Fruit fly (Drosophila melanogaster) whole organism, embryonic: ENCODE measurements around the gene mthl2.

Source experiments
- Antp ChIP-seq: fragments of 200-800 bp; sonication (Bioruptor generic); optimal IDR thresholded peaks from 3 replicates; lab custom pipeline; 2016; ENCODE audit warnings: missing biosample characterization, missing genetic modification characterization
- CG10979 ChIP-seq: fragments of 200-800 bp; sonication (Bioruptor generic); optimal IDR thresholded peaks from 2 replicates; lab custom pipeline; 2018; ENCODE audit warnings: missing biosample characterization, mild to moderate bottlenecking, missing genetic modification characterization, moderate library complexity
- CG11085 ChIP-seq: fragments of 200-800 bp; sonication (Bioruptor generic); IDR thresholded peaks from 2 replicates; pipeline ENCODE4 v1.3.6; 2022; ENCODE audit warnings: missing biosample characterization, missing genetic modification characterization
- CG12219 ChIP-seq: fragments of 200-800 bp; sonication (Bioruptor generic); optimal IDR thresholded peaks from 3 replicates; lab custom pipeline; 2018; ENCODE audit warnings: missing biosample characterization, mild to moderate bottlenecking, missing genetic modification characterization
- CG13296 ChIP-seq: fragments of 200-800 bp; sonication (Bioruptor generic); optimal IDR thresholded peaks from 3 replicates; lab custom pipeline; 2018; ENCODE audit warnings: missing biosample characterization, mild to moderate bottlenecking, missing genetic modification characterization
- CG13624 ChIP-seq: fragments of 200-800 bp; sonication (Bioruptor generic); optimal IDR thresholded peaks from 2 replicates; lab custom pipeline; 2016; ENCODE audit warnings: missing biosample characterization, missing genetic modification characterization
- CG13775 ChIP-seq: fragments of 200-800 bp; sonication (Bioruptor generic); optimal IDR thresholded peaks from 3 replicates; lab custom pipeline; 2017; ENCODE audit warnings: missing biosample characterization, mild to moderate bottlenecking, missing genetic modification characterization
- CG2199 ChIP-seq: fragments of 200-800 bp; sonication (Bioruptor generic); IDR thresholded peaks from 3 replicates; pipeline ENCODE4 v1.3.6; 2022; ENCODE audit warnings: missing biosample characterization, missing genetic modification characterization
- CG31224 ChIP-seq: fragments of 200-800 bp; sonication (Bioruptor generic); IDR thresholded peaks from 2 replicates; pipeline ENCODE4 v1.3.6; 2022; ENCODE audit warnings: missing biosample characterization, missing genetic modification characterization
- CG34376 ChIP-seq: fragments of 200-800 bp; sonication (Bioruptor generic); optimal IDR thresholded peaks from 2 replicates; lab custom pipeline; 2018; ENCODE audit warnings: missing biosample characterization, mild to moderate bottlenecking, missing genetic modification characterization
- CG7556 ChIP-seq: fragments of 200-800 bp; sonication (Bioruptor generic); optimal IDR thresholded peaks from 2 replicates; lab custom pipeline; 2017; ENCODE audit warnings: missing biosample characterization, mild to moderate bottlenecking, missing genetic modification characterization
- CTCF ChIP-seq: fragments of 200-800 bp; sonication (Bioruptor generic); optimal IDR thresholded peaks from 2 replicates; lab custom pipeline; 2017; ENCODE audit warnings: missing biosample characterization, mild to moderate bottlenecking, missing genetic modification characterization, moderate library complexity
- Chrac-16 ChIP-seq: fragments of 200-800 bp; sonication (Bioruptor generic); optimal IDR thresholded peaks from 3 replicates; lab custom pipeline; 2016; ENCODE audit warnings: missing biosample characterization, missing genetic modification characterization
- Dek ChIP-seq: fragments of 200-800 bp; sonication (Bioruptor generic); optimal IDR thresholded peaks from 3 replicates; lab custom pipeline; 2019; ENCODE audit warnings: missing biosample characterization, mild to moderate bottlenecking, missing genetic modification characterization, moderate library complexity
- Doc3 ChIP-seq: fragments of 200-800 bp; sonication (Bioruptor generic); IDR thresholded peaks from 3 replicates; pipeline ENCODE4 v1.3.6; 2022; ENCODE audit warnings: missing biosample characterization, missing genetic modification characterization; ENCODE audit not compliant: partially characterized antibody
- ERR ChIP-seq: fragments of 200-800 bp; sonication (Bioruptor generic); optimal IDR thresholded peaks from 2 replicates; lab custom pipeline; 2016; ENCODE audit warnings: missing biosample characterization, missing genetic modification characterization
- Eip74EF ChIP-seq, 2 experiments: fragments of 200-800 bp in 1 of 2; fragments of >200 bp in 1 of 2; sonication (Bioruptor generic) in 1 of 2; optimal IDR thresholded peaks; 2 replicates each; lab custom pipeline; 2017 to 2019; ENCODE audit warnings: missing biosample characterization in 2 of 2, missing genetic modification characterization in 2 of 2, mild to moderate bottlenecking in 1 of 2, moderate library complexity in 1 of 2
- Elba2 ChIP-seq: fragments of 200-800 bp; sonication (Bioruptor generic); optimal IDR thresholded peaks from 3 replicates; lab custom pipeline; 2016; ENCODE audit warnings: missing biosample characterization, missing genetic modification characterization
- HHEX ChIP-seq: fragments of 200-800 bp; sonication (Bioruptor generic); optimal IDR thresholded peaks from 3 replicates; lab custom pipeline; 2017; ENCODE audit warnings: missing biosample characterization, mild to moderate bottlenecking, missing genetic modification characterization, missing genetic modification reagents
- Jarid2 ChIP-seq: fragments of 200-800 bp; sonication (Bioruptor generic); optimal IDR thresholded peaks from 3 replicates; lab custom pipeline; 2017; ENCODE audit warnings: mild to moderate bottlenecking, missing biosample characterization, missing genetic modification reagents, missing genetic modification characterization
- Lim3 ChIP-seq: fragments of 200-800 bp; sonication (Bioruptor generic); IDR thresholded peaks from 2 replicates; pipeline ENCODE4 v1.3.6; 2022; ENCODE audit warnings: missing biosample characterization, missing genetic modification characterization
- Lpt ChIP-seq: fragments of >200 bp; optimal IDR thresholded peaks from 2 replicates; lab custom pipeline; 2018; ENCODE audit warnings: missing biosample characterization, missing genetic modification characterization
- Optix ChIP-seq: fragments of 200-800 bp; sonication (Bioruptor generic); IDR thresholded peaks from 3 replicates; pipeline ENCODE4 v1.3.6; 2022; ENCODE audit warnings: missing biosample characterization, missing genetic modification characterization
- Poxn ChIP-seq: fragments of 200-800 bp; sonication (Bioruptor generic); IDR thresholded peaks from 2 replicates; pipeline ENCODE4 v1.3.6; 2022; ENCODE audit warnings: missing biosample characterization, missing genetic modification characterization
- Sox100B ChIP-seq: fragments of 200-800 bp; sonication (Bioruptor generic); optimal IDR thresholded peaks from 3 replicates; lab custom pipeline; 2018; ENCODE audit warnings: missing biosample characterization, mild to moderate bottlenecking, missing genetic modification characterization
- abd-A ChIP-seq: fragments of 200-800 bp; sonication (Bioruptor generic); optimal IDR thresholded peaks from 3 replicates; lab custom pipeline; 2019; ENCODE audit warnings: missing biosample characterization, mild to moderate bottlenecking, missing genetic modification characterization, moderate library complexity
- ase ChIP-seq: fragments of 200-800 bp; sonication (Bioruptor generic); IDR thresholded peaks from 3 replicates; pipeline ENCODE4 v1.3.6; 2022; ENCODE audit warnings: missing biosample characterization, missing genetic modification characterization
- btn ChIP-seq: fragments of 200-800 bp; sonication (Bioruptor generic); optimal IDR thresholded peaks from 2 replicates; lab custom pipeline; 2016; ENCODE audit warnings: missing biosample characterization, missing genetic modification characterization
- chinmo ChIP-seq: fragments of 200-800 bp; sonication (Bioruptor generic); IDR thresholded peaks from 4 replicates; pipeline ENCODE4 v1.3.6; 2022; ENCODE audit warnings: missing biosample characterization, missing genetic modification characterization; ENCODE audit not compliant: partially characterized antibody
- danr ChIP-seq: fragments of 200-800 bp; sonication (Bioruptor generic); IDR thresholded peaks from 2 replicates; pipeline ENCODE4 v1.3.6; 2022; ENCODE audit warnings: missing biosample characterization, missing genetic modification characterization
- exex ChIP-seq: fragments of 200-800 bp; sonication (Bioruptor generic); optimal IDR thresholded peaks from 4 replicates; lab custom pipeline; 2018; ENCODE audit warnings: missing biosample characterization, mild to moderate bottlenecking, missing genetic modification characterization, moderate library complexity
- fd96Cb ChIP-seq: fragments of 200-800 bp; sonication (Bioruptor generic); optimal IDR thresholded peaks from 2 replicates; lab custom pipeline; 2018; ENCODE audit warnings: missing biosample characterization, mild to moderate bottlenecking, missing genetic modification characterization, moderate library complexity
- ftz-f1 ChIP-seq: fragments of 200-800 bp; sonication (Bioruptor generic); optimal IDR thresholded peaks from 2 replicates; lab custom pipeline; 2016; ENCODE audit warnings: missing biosample characterization, missing genetic modification characterization
- mld ChIP-seq: fragments of 200-800 bp; sonication (Bioruptor generic); IDR thresholded peaks from 3 replicates; pipeline ENCODE4 v1.3.6; 2022; ENCODE audit warnings: missing biosample characterization, missing genetic modification characterization; ENCODE audit not compliant: partially characterized antibody
- nerfin-1 ChIP-seq: fragments of 200-800 bp; sonication (Bioruptor generic); optimal IDR thresholded peaks from 3 replicates; lab custom pipeline; 2019; ENCODE audit warnings: missing biosample characterization, mild to moderate bottlenecking, missing genetic modification characterization, moderate library complexity
- org-1 ChIP-seq: fragments of 200-800 bp; sonication (Bioruptor generic); optimal IDR thresholded peaks from 2 replicates; lab custom pipeline; 2017; ENCODE audit warnings: missing biosample characterization, missing genetic modification characterization
- otp ChIP-seq: fragments of 200-800 bp; sonication (Bioruptor generic); IDR thresholded peaks from 3 replicates; pipeline ENCODE4, ENCODE4 v1.3.6; 2022; ENCODE audit warnings: missing biosample characterization, missing genetic modification characterization
- phol ChIP-seq: fragments of 200-800 bp; sonication (Bioruptor generic); optimal IDR thresholded peaks from 3 replicates; lab custom pipeline; 2018; ENCODE audit warnings: missing biosample characterization, mild to moderate bottlenecking, missing genetic modification characterization, moderate library complexity
- pnt ChIP-seq: fragments of 200-800 bp; sonication (Bioruptor generic); optimal IDR thresholded peaks from 3 replicates; lab custom pipeline; 2016; ENCODE audit warnings: missing biosample characterization, missing genetic modification characterization
- salm ChIP-seq: fragments of 200-800 bp; sonication (Bioruptor generic); optimal IDR thresholded peaks from 2 replicates; lab custom pipeline; 2018; ENCODE audit warnings: missing biosample characterization, mild to moderate bottlenecking, missing genetic modification characterization
- sc ChIP-seq, 3 experiments: fragments of >200 bp in 2 of 3; fragments of 200-800 bp in 1 of 3; sonication (Bioruptor generic) in 1 of 3; optimal IDR thresholded peaks; 2 replicates in 2 of 3; 3 replicates in 1 of 3; lab custom pipeline; 2017; ENCODE audit warnings: mild to moderate bottlenecking in 1 of 3, missing biosample characterization in 1 of 3, missing genetic modification characterization in 1 of 3, missing genetic modification reagents in 1 of 3
- tll ChIP-seq, 2 experiments: fragments of 200-800 bp in 1 of 2; fragments of >200 bp in 1 of 2; sonication (Bioruptor generic) in 1 of 2; optimal IDR thresholded peaks; 2 replicates each; lab custom pipeline; 2017 to 2019; ENCODE audit warnings: missing biosample characterization in 2 of 2, missing genetic modification characterization in 2 of 2, mild to moderate bottlenecking in 1 of 2, moderate library complexity in 1 of 2
- ttk ChIP-seq: fragments of 200-800 bp; sonication (Bioruptor generic); IDR thresholded peaks from 2 replicates; pipeline ENCODE4 v2.1.2; 2022; ENCODE audit warnings: missing biosample characterization, missing genetic modification characterization
- unc-4 ChIP-seq: fragments of 200-800 bp; sonication (Bioruptor generic); IDR thresholded peaks from 2 replicates; pipeline ENCODE4 v1.3.6; 2022; ENCODE audit warnings: missing biosample characterization, missing genetic modification characterization; ENCODE audit not compliant: partially characterized antibody
- vfl ChIP-seq: fragments of 200-800 bp; sonication (Bioruptor generic); optimal IDR thresholded peaks from 2 replicates; lab custom pipeline; 2016; ENCODE audit warnings: missing biosample characterization, missing genetic modification characterization
- z ChIP-seq: fragments of 200-800 bp; sonication (Bioruptor generic); IDR thresholded peaks from 3 replicates; pipeline ENCODE4 v1.3.6; 2022; ENCODE audit warnings: missing biosample characterization, missing genetic modification characterization
- zfh1 ChIP-seq: fragments of 200-800 bp; sonication (Bioruptor generic); IDR thresholded peaks from 3 replicates; pipeline ENCODE4 v1.3.6; 2022; ENCODE audit warnings: missing biosample characterization, missing genetic modification characterization

Gene mthl2

dm6 chr3L:5577250-5578138 lies 27.1 kb upstream of the mthl2 start, which contains the start of gene Msr-110 (continued):
- TF ChIP-seq unc-4 (GFP tag; lab: Robert Waterston, UW) (no peak), CTCF (GFP tag; lab: Kevin White, UChicago) (peak; percentile 19), Dek (tag; lab: Kevin White, UChicago) (peak; percentile 93), CG13296 (GFP tag; lab: Kevin White, UChicago) (peak; percentile 94), btn (GFP tag; lab: Kevin White, UChicago) (peak; percentile 66), CG31224 (peak; percentile 72; the same call in 1 of the 2 replicates), sc (optimal IDR thresholded peaks at IDR 0.05; lab: Kevin White, UChicago) (no peak), sc (GFP tag; optimal IDR thresholded peaks at IDR 0.05; lab: Kevin White, UChicago) (peak; percentile 66), CG10979 (tag; lab: Kevin White, UChicago) (peak; percentile 79), HHEX (GFP tag; lab: Kevin White, UChicago) (peak; percentile 89), ftz-f1 (GFP tag; lab: Kevin White, UChicago) (no peak), CG7556 (peak; percentile 91), CG34376 (peak; percentile 84), pnt (GFP tag; lab: Kevin White, UChicago) (peak; percentile 55), Antp (GFP tag; lab: Kevin White, UChicago) (peak; percentile 71), Sox100B (peak; percentile 94), ERR (GFP tag; lab: Kevin White, UChicago) (no peak), Lim3 (GFP tag; lab: Robert Waterston, UW) (0 out of 2 replicates have a peak, but pooled peaks have one; percentile 48), chinmo (peak; percentile 82; the same call in 1 of the 4 replicates), tll (GFP tag; optimal IDR thresholded peaks at IDR 0.05; lab: Kevin White, UChicago) (no peak), mld (GFP tag; lab: Robert Waterston, UW) (no peak), abd-A (tag; lab: Kevin White, UChicago) (peak; percentile 77), exex (tag; lab: Kevin White, UChicago) (peak; percentile 64), salm (tag; lab: Kevin White, UChicago) (peak; percentile 78), CG11085 (GFP tag; lab: Robert Waterston, UW) (peak; percentile 75), otp (GFP tag; lab: Robert Waterston, UW) (peak; percentile 57), ttk (GFP tag; lab: Robert Waterston, UW) (peak; percentile 78), Optix (peak; percentile 84), Poxn (peak; percentile 61), CG12219 (GFP tag; lab: Kevin White, UChicago) (peak; percentile 84), danr (GFP tag; lab: Robert Waterston, UW) (peak; percentile 85; the same call in 1 of the 2 replicates), Lpt (GFP tag; lab: Kevin White, UChicago) (no peak), nerfin-1 (tag; lab: Kevin White, UChicago) (peak; percentile 84), Jarid2 (GFP tag; lab: Kevin White, UChicago) (peak; percentile 68), Eip74EF (GFP tag; optimal IDR thresholded peaks at IDR 0.05; lab: Kevin White, UChicago) (peak in 1 of 2 experiments; percentile 86), CG2199 (GFP tag; lab: Robert Waterston, UW) (no peak; the same call in 2 of the 3 replicates), Doc3 (no peak), CG13775 (GFP tag; lab: Kevin White, UChicago) (peak; percentile 72), Chrac-16 (GFP tag; lab: Kevin White, UChicago) (peak; percentile 65), Elba2 (GFP tag; lab: Kevin White, UChicago) (no peak), vfl (peak; percentile 39), ase (GFP tag; lab: Robert Waterston, UW) (peak; percentile 77), phol (tag; lab: Kevin White, UChicago) (peak; percentile 91), CG13624 (GFP tag; lab: Kevin White, UChicago) (peak; percentile 78), fd96Cb (peak; percentile 90), org-1 (peak; percentile 88), zfh1 (GFP tag; lab: Robert Waterston, UW) (peak; percentile 72), z (GFP tag; lab: Robert Waterston, UW) (no peak)
